Fruit fly (Drosophila melanogaster) ovary, adult (tissue): Measurements from ENCODE around the gene CG7518.

Experiments
- CG17801 ChIP-seq: fragments of 200-800 bp; optimal IDR thresholded peaks from 2 replicates; lab custom pipeline; 2019; ENCODE audit warnings: missing biosample characterization, mild to moderate bottlenecking, missing genetic modification characterization, moderate library complexity; ENCODE audit not compliant: partially characterized antibody

The CG7518 gene

dm6 chr3R:13041750-13042149 is 43.9 kb downstream of the CG7518 start, which contains the start of gene CG11670:
TSS of gene CG11670 (plus strand) at chr3R:13042050.
- no peak for TF ChIP-seq CG17801 (GFP tag; lab: Kevin White, UChicago)

dm6 chr3R:13042258-13043032 is 44.6 kb downstream of the CG7518 start, which contains the start of gene snk:
TSS of gene snk (minus strand) at chr3R:13042770.
- no peak for TF ChIP-seq CG17801 (GFP tag; lab: Kevin White, UChicago)

- TF ChIP-seq CG17801 (GFP tag; lab: Kevin White, UChicago) = no peak
Measured at dm6 chr3R:13043857-13044256, 46.0 kb downstream of the CG7518 start, which contains the start of gene CG45122. TSS of gene CG45122 (plus strand) at chr3R:13044157.

- no peak for TF ChIP-seq CG17801 (GFP tag; lab: Kevin White, UChicago)
Measured at dm6 chr3R:13044459-13044858, 46.6 kb downstream of the CG7518 start, which contains the start of gene Hsc70-2. TSS of gene Hsc70-2 (plus strand) at chr3R:13044759.

dm6 chr3R:13047431-13047830 is 49.5 kb downstream of the CG7518 start, which contains the start of gene CG31157:
TSS of gene CG31157 (plus strand) at chr3R:13047731.
- TF ChIP-seq CG17801 (GFP tag; lab: Kevin White, UChicago) = no peak

dm6 chr3R:13051298-13051723 is 53.4 kb downstream of the CG7518 start, which contains the start of gene CG7966:
TSS of gene CG7966 (minus strand) at chr3R:13051453.
- TF ChIP-seq CG17801 (GFP tag; lab: Kevin White, UChicago) = no peak

dm6 chr3R:13051942-13052693 is 54.2 kb downstream of the CG7518 start, which contains the start of gene pic:
TSS of gene pic (plus strand) at chr3R:13052245.
- no peak for TF ChIP-seq CG17801 (GFP tag; lab: Kevin White, UChicago)

dm6 chr3R:13056553-13056952 is 58.7 kb downstream of the CG7518 start:
- TF ChIP-seq CG17801 (GFP tag; lab: Kevin White, UChicago) = no peak

dm6 chr3R:13057121-13057805 is 59.4 kb downstream of the CG7518 start, which contains the start of gene sim:
TSS of gene sim (plus strand) at chr3R:13057755.
- TF ChIP-seq CG17801 (GFP tag; lab: Kevin White, UChicago) = no peak
